Worm (Caenorhabditis elegans): ENCODE data around the gene F43D2.7.

ce11 chrV:14610781-14611180 is 29.2 kb downstream of the F43D2.7 start:
- TF ChIP-seq ztf-11 (tag; optimal IDR thresholded peaks at IDR 0.05) (no peak), unc-62 (GFP tag; optimal IDR thresholded peaks at IDR 0.05) (no peak), unc-39 (tag; optimal IDR thresholded peaks at IDR 0.05) (no peak), nhr-43 (tag; optimal IDR thresholded peaks at IDR 0.05; ENCODE audit: poor library complexity, severe bottlenecking) (no peak), nhr-67 (tag; optimal IDR thresholded peaks at IDR 0.05) (no peak), pqm-1 (tag; optimal IDR thresholded peaks at IDR 0.05) (no peak), nhr-76 (tag; optimal IDR thresholded peaks at IDR 0.05) (no peak), ceh-9 (tag; optimal IDR thresholded peaks at IDR 0.05) (no peak), zag-1 (tag; optimal IDR thresholded peaks at IDR 0.05) (no peak), nhr-28 (tag; optimal IDR thresholded peaks at IDR 0.05) (no peak)

All from whole organism, L3 larva.